Worm (Caenorhabditis elegans): Measurements from ENCODE around the gene spe-51.
"Not testable (repeated sequence)": the region's sequence is repeated elsewhere in the genome, so short reads cannot be mapped to it uniquely, and the experiment has no call there.

Gene spe-51

DNA sequence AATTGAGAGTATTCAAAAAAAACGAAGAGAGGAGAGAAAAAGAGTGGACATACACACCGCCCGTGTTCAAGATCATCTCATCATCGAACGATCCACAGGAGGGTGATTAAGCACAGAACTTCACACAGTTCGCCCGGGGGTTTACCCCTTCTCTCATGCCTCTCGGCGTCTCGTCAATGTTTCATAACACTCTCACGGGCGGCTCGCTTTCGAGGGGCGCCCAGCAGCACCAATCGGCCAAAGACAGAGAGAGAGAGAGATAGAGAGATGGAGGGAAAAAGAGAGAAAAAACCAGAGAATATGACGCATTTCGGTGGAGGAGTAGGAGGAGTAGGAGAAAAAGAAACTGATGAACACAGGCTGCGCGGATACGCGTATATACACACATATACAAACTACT lies 12.6 kb downstream of the spe-51 start:
- peak; percentile 48 for TF ChIP-seq mls-2 (tag; optimal IDR thresholded peaks at IDR 0.05)
- no peak for TF ChIP-seq mep-1 (tag; optimal IDR thresholded peaks at IDR 0.05)
- peak; percentile 34 for TF ChIP-seq ham-2 (GFP tag; optimal IDR thresholded peaks at IDR 0.05)
- TF ChIP-seq sptf-1 (tag; optimal IDR thresholded peaks at IDR 0.05): peak; percentile 54

DNA sequence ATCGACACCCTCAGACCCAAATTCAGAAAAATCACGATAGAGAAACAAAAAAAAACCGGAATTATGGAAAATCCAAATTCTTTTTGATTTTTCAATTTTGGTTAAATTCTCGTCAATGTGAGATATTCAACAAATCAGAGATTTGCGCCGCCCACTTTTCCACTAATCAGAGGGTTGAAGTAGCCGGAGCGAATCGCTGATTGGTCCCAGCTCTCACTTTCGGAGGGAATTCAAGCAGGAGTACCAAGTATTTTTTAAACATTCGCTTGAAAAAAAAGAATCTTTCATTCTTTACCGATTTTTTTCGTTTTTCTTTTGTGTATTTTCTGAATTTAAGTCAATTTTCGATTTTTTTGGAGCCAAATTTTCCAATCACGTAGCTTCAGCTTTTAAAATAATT lies 13.4 kb downstream of the spe-51 start:
- TF ChIP-seq nhr-237 (tag; optimal IDR thresholded peaks at IDR 0.05): no peak
- TF ChIP-seq elt-3 (tag; optimal IDR thresholded peaks at IDR 0.05): no peak
- TF ChIP-seq ceh-39 (tag; optimal IDR thresholded peaks at IDR 0.05): no peak
- TF ChIP-seq sptf-1 (tag; optimal IDR thresholded peaks at IDR 0.05): no peak
- TF ChIP-seq unc-120 (tag; optimal IDR thresholded peaks at IDR 0.05; ENCODE audit: poor library complexity, severe bottlenecking): no peak
- TF ChIP-seq nhr-76 (tag; optimal IDR thresholded peaks at IDR 0.05): no peak
- no peak for TF ChIP-seq ztf-11 (tag; optimal IDR thresholded peaks at IDR 0.05)
- TF ChIP-seq lsy-2 (tag; optimal IDR thresholded peaks at IDR 0.05): no peak
- TF ChIP-seq mab-5 (tag; optimal IDR thresholded peaks at IDR 0.05): no peak
- TF ChIP-seq elt-1 (tag; optimal IDR thresholded peaks at IDR 0.05; ENCODE audit: borderline replicate concordance, insufficient read depth): no peak
- no peak for TF ChIP-seq lin-13 (tag; optimal IDR thresholded peaks at IDR 0.05)
- no peak for TF ChIP-seq flh-1 (GFP tag; optimal IDR thresholded peaks at IDR 0.05)
- no peak for TF ChIP-seq drap-1 (GFP tag; optimal IDR thresholded peaks at IDR 0.05)
- TF ChIP-seq ceh-43 (GFP tag; optimal IDR thresholded peaks at IDR 0.05): no peak
- TF ChIP-seq bed-3 (GFP tag; optimal IDR thresholded peaks at IDR 0.05): no peak
- no peak for TF ChIP-seq sem-2 (GFP tag; optimal IDR thresholded peaks at IDR 0.05)
- no peak for TF ChIP-seq mls-2 (tag; optimal IDR thresholded peaks at IDR 0.05)
- TF ChIP-seq nhr-12 (tag; optimal IDR thresholded peaks at IDR 0.05): no peak
- no peak for TF ChIP-seq lin-32 (GFP tag; optimal IDR thresholded peaks at IDR 0.05)

DNA sequence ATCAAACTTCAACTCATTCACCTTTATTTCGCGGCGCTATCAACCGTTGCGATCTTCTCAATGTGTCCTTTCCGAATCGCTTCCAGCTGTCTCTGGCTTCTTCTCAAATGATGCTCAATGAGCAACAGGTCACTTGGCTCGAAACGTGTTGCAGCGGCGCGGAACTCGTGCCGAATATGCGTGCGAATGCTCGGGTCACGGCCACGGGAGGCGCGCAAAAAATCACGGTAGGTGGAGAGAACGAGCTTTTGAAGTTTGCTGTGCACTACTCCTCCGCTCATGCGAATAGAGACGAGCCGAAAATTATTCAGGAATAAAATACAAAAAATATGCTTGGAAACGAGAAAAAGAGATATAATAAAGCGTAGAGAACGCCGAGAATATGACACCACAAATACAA lies 17.9 kb downstream of the spe-51 start, which contains the start of gene cif-1:
cif-1 (minus strand) TSS at position 297 of the 400 bp plus-strand sequence.
- no peak for TF ChIP-seq cnd-1 (tag; optimal IDR thresholded peaks at IDR 0.05)

DNA sequence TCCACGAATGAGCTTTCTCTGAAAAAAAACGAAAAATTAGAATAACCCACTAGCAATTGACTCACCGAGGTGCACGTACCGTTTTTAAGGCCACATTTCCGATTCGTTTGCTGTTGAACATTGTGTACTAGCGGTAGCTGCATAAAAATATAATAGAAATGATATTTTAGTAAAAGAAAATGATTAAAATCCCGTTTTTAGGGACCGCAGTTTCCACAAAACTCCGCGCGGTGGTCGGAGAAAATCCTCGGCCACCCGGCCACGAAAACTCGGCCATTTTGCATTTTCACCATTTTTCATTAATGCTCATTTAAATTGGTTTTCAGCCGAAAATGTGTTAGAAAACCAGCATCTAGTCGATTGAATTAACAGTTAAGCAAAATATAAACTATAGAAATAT lies 19.8 kb downstream of the spe-51 start, which contains the start of gene yars-2:
yars-2 (minus strand) TSS at position 249 of the 400 bp plus-strand sequence.
- no peak for TF ChIP-seq mab-5 (tag; optimal IDR thresholded peaks at IDR 0.05)
- peak; percentile 5 for TF ChIP-seq ces-1 (GFP tag; optimal IDR thresholded peaks at IDR 0.05)

DNA sequence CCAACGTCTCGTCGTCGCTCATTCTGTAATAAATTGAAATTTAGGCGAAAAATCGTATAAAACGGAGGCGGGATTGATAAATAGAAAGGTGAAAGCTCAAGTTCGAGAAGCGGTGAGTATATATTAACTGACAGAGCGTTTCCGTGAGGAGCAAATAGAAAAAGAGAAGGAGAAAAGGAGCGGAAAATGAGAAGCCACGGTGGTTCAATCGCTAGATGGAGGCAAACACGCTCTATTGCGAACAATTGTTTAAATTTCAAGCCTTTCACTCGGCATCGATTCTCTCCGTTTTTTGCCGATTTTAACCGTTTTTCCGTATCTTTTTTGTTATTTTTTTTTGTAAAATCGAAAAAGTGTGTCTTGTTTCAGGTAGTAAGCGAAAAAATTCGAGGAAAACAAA lies 23.2 kb downstream of the spe-51 start, which contains the start of gene miro-1:
miro-1 (minus strand) TSS at position 23 of the 400 bp plus-strand sequence.
- TF ChIP-seq mab-5 (tag; optimal IDR thresholded peaks at IDR 0.05); lin-32 (GFP tag; optimal IDR thresholded peaks at IDR 0.05); ces-1 (GFP tag; optimal IDR thresholded peaks at IDR 0.05): not testable (repeated sequence)

DNA sequence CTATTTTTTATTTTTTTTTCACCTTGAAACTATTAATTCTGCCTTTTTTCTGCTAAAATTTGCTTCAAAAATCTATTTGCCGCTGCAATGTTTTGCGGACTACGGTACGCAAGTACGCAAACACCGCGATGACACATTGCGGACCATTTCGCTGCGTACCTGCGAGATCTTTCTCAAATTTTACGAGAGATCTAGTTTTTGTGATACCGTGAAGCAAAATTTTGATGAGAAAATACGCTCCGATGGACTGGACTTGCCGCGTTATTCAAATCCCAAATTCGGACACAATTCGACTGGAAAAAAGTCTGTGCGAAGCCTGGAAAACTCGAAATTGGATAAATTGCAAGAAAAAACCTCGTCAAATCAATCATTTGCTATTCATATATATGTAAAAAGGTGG lies 28.0 kb downstream of the spe-51 start:
- peak; percentile 61 for TF ChIP-seq lsy-2 (tag; optimal IDR thresholded peaks at IDR 0.05)

DNA sequence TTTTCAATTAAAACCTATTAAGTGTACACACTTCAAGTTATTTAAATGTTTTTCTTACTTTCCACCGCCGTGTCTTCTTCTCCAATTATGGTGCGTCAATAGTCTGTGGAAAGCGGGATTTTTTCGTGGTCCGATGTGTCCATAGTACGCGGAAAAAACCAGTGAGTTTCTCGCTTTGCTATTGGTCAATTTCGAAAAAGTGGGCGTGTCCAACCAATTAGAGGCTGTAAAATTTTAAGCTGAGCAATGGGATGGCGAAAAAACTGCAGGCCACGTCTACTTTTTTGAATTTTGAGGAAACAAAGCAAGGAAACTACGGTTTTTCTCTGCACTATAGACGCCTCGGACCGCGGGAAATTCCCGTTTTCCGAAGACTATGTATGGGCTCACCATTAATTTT lies 31.1 kb downstream of the spe-51 start:
- TF ChIP-seq sptf-1 (tag; optimal IDR thresholded peaks at IDR 0.05) (no peak), flh-1 (GFP tag; optimal IDR thresholded peaks at IDR 0.05) (no peak), elt-1 (tag; optimal IDR thresholded peaks at IDR 0.05; ENCODE audit: borderline replicate concordance, insufficient read depth) (no peak), elt-3 (tag; optimal IDR thresholded peaks at IDR 0.05) (no peak), ceh-39 (tag; optimal IDR thresholded peaks at IDR 0.05) (no peak), ceh-83 (GFP tag; optimal IDR thresholded peaks at IDR 0.05) (no peak)

DNA sequence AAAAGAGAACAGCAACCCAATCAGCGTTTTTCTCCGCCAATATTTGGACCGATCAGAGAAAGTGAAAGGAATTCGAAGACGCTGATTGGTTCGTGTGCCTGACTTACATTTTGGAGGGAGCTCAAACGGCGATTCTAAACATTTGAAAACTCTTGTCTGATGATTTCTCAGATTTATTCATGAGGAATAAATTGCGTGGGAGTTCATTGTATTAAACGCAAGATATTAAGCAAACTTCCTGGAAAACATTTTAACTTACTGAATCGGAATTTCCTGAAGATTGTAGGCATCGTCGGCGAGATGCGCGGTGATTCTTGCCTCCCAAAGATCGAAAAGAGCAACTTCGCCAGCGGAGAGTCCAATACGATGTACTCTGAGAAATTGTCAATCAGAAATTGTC lies 32.0 kb downstream of the spe-51 start, which contains the start of gene K08F11.1:
K08F11.1 (plus strand) TSS at position 301 of the 400 bp plus-strand sequence.
- TF ChIP-seq ceh-43 (GFP tag; optimal IDR thresholded peaks at IDR 0.05) (no peak), bed-3 (GFP tag; optimal IDR thresholded peaks at IDR 0.05) (no peak), nhr-28 (tag; optimal IDR thresholded peaks at IDR 0.05) (no peak), pha-4 (tag; optimal IDR thresholded peaks at IDR 0.05) (no peak), nhr-12 (tag; optimal IDR thresholded peaks at IDR 0.05) (no peak), cnd-1 (tag; optimal IDR thresholded peaks at IDR 0.05) (no peak), nhr-237 (tag; optimal IDR thresholded peaks at IDR 0.05) (no peak), snpc-4 (tag; optimal IDR thresholded peaks at IDR 0.05) (no peak), nhr-76 (tag; optimal IDR thresholded peaks at IDR 0.05) (no peak), drap-1 (GFP tag; optimal IDR thresholded peaks at IDR 0.05) (no peak)
